Worm (Caenorhabditis elegans) whole organism, midembryonic: ENCODE results near the gene try-13.

Experiments
- T22C8.4 ChIP-seq: fragments of 200-800 bp; sonication (Bioruptor generic); IDR thresholded peaks from 2 replicates; pipeline ENCODE4 v1.3.6; 2022; ENCODE audit warnings: missing genetic modification characterization, missing compliant biosample characterization
- cog-1 ChIP-seq: sonication (generic microtip); optimal IDR thresholded peaks from 2 replicates; lab custom pipeline; 2016; ENCODE audit warnings: missing genetic modification characterization, missing compliant biosample characterization
- flt-1 ChIP-seq: fragments of 200-800 bp; sonication (Bioruptor generic); IDR thresholded peaks from 2 replicates; pipeline ENCODE4 v1.3.6; 2022; ENCODE audit warnings: missing genetic modification characterization, missing compliant biosample characterization
- klf-2 ChIP-seq: fragments of 200-800 bp; sonication (Bioruptor generic); conservative IDR thresholded peaks from 2 replicates; pipeline ENCODE4 v1.3.6; 2022; ENCODE audit warnings: missing genetic modification reagents, missing genetic modification characterization, missing compliant biosample characterization
- med-1 ChIP-seq: sonication (generic microtip); optimal IDR thresholded peaks from 2 replicates; lab custom pipeline; 2017; ENCODE audit warnings: missing genetic modification characterization, mild to moderate bottlenecking, missing compliant biosample characterization, antibody characterized with exemption, missing genetic modification reagents; ENCODE audit not compliant: insufficient read depth
- tab-1 ChIP-seq: fragments of 200-800 bp; sonication (Bioruptor generic); IDR thresholded peaks from 2 replicates; pipeline ENCODE4 v1.3.6; 2022; ENCODE audit warnings: missing genetic modification characterization, missing compliant biosample characterization
- ztf-23 ChIP-seq: fragments of 200-800 bp; sonication (Bioruptor generic); IDR thresholded peaks from 2 replicates; pipeline ENCODE4 v1.3.6; 2022; ENCODE audit warnings: missing genetic modification reagents, missing genetic modification characterization, missing compliant biosample characterization

DNA sequence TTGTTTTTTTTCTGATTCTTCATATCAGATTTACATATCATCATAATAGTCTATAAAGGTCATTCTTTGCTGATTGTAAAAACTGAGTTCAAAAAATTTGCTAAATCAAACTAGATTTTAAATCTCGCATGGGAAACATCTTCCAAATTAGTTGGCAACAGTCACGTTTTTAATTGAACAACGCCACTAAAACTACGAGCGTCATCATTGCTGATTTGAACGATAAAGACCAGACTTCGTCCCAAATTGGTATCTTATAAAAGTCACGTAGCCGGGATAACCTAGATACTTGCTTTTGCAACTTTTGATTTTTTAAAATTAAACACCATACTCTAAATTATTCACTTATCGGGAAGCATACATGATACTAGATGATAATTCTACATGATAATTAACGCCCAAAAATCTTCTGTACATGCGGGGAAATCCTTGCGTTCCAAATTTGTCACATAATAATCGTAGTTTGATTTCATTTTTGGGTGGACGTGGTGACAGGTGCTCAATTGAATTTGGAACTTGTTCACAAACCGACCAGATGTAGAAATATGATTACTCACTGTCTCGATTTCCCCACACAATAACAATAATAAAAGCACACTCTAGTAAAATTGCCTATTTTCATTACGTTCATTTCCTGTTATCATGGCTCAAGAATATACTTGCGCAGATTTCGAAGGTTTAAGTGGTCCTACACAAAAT, 22.7 kb upstream of the try-13 start, which contains the start of gene srw-67:
- no peak for TF ChIP-seq klf-2 (GFP tag; lab: Robert Waterston, UW)
- TF ChIP-seq cog-1 (tag; lab: Kevin White, UChicago) = no peak
- TF ChIP-seq ztf-23 (GFP tag; lab: Robert Waterston, UW) = no peak
- TF ChIP-seq T22C8.4 (GFP tag; lab: Robert Waterston, UW) = no peak
- no peak for TF ChIP-seq tab-1
- no peak for TF ChIP-seq flt-1 (GFP tag; lab: Robert Waterston, UW)
- TF ChIP-seq med-1 (GFP tag; lab: Kevin White, UChicago) = no peak
